Worm (Caenorhabditis elegans) whole organism, late embryonic: ENCODE measurements around the gene pals-33.

Source experiments
- C08G9.2 ChIP-seq: sonication (generic microtip); optimal IDR thresholded peaks from 2 replicates; lab custom pipeline; 2016; ENCODE audit warnings: mild to moderate bottlenecking, missing genetic modification characterization, moderate library complexity, missing compliant biosample characterization
- ceh-34 ChIP-seq: sonication (generic microtip); optimal IDR thresholded peaks from 2 replicates; lab custom pipeline; 2016; ENCODE audit warnings: mild to moderate bottlenecking, missing genetic modification characterization, missing compliant biosample characterization
- ceh-9 ChIP-seq: sonication (generic microtip); optimal IDR thresholded peaks from 2 replicates; lab custom pipeline; 2016; ENCODE audit warnings: mild to moderate bottlenecking, missing genetic modification characterization, inconsistent platforms, missing compliant biosample characterization
- dmd-4 ChIP-seq: sonication (generic microtip); optimal IDR thresholded peaks from 2 replicates; lab custom pipeline; 2016; ENCODE audit warnings: borderline replicate concordance, missing genetic modification characterization, missing compliant biosample characterization
- elt-2 ChIP-seq: sonication (generic microtip); optimal IDR thresholded peaks from 2 replicates; lab custom pipeline; 2016; ENCODE audit warnings: missing genetic modification reagents, missing genetic modification characterization, missing compliant biosample characterization
- hlh-30 ChIP-seq: sonication (generic microtip); optimal IDR thresholded peaks from 2 replicates; lab custom pipeline; 2017; ENCODE audit warnings: antibody characterized with exemption, missing genetic modification characterization, missing compliant biosample characterization; ENCODE audit not compliant: insufficient read depth
- mec-3 ChIP-seq: sonication (generic microtip); optimal IDR thresholded peaks from 2 replicates; lab custom pipeline; 2016; ENCODE audit warnings: borderline replicate concordance, missing genetic modification characterization, missing compliant biosample characterization
- pha-4 ChIP-seq: fragments of 150-350 bp; optimal IDR thresholded peaks from 2 replicates; lab custom pipeline; 2018; ENCODE audit warnings: missing biosample characterization, missing genetic modification reagents, missing genetic modification characterization
- pros-1 ChIP-seq: fragments of 150-350 bp; optimal IDR thresholded peaks from 2 replicates; lab custom pipeline; 2014; ENCODE audit warnings: missing biosample characterization, missing genetic modification reagents, missing genetic modification characterization
- ref-2 ChIP-seq: sonication (generic microtip); optimal IDR thresholded peaks from 2 replicates; lab custom pipeline; 2016; ENCODE audit warnings: missing genetic modification characterization, missing compliant biosample characterization
- rnt-1 ChIP-seq: sonication (generic microtip); optimal IDR thresholded peaks from 2 replicates; lab custom pipeline; 2016; ENCODE audit warnings: missing genetic modification characterization, missing compliant biosample characterization
- sox-4 ChIP-seq: sonication (generic microtip); optimal IDR thresholded peaks from 2 replicates; lab custom pipeline; 2017; ENCODE audit warnings: mild to moderate bottlenecking, missing genetic modification characterization, inconsistent platforms, missing compliant biosample characterization
- unc-86 ChIP-seq: sonication (generic microtip); optimal IDR thresholded peaks from 2 replicates; lab custom pipeline; 2016; ENCODE audit warnings: missing genetic modification characterization, missing compliant biosample characterization

DNA sequence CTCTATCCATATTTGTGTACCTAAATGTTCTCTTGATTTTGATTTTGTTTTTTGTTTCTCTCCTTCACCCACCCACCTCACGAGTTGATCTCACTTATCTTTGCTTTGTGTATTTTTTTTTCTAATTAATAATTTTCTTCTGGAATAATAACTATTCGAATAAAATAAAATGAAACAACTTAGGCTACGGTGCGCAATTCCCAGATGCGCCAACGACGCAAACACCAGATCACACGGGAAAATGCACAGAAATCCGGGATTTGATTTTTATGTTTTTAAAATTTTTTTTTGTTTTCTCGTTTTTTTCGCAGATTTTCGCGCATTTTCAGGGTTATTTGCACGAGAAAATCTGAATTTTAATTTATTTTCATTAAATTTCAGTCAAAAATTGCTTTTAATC, 13.1 kb downstream of the pals-33 start:
- no peak for TF ChIP-seq ceh-34 (tag; lab: Kevin White, UChicago)
- no peak for TF ChIP-seq ceh-9 (tag; lab: Kevin White, UChicago)
- no peak for TF ChIP-seq C08G9.2 (tag; lab: Kevin White, UChicago)
- TF ChIP-seq hlh-30 (tag; lab: Kevin White, UChicago) = no peak
- TF ChIP-seq dmd-4 (tag; lab: Kevin White, UChicago) = no peak
- no peak for TF ChIP-seq pha-4 (tag; lab: Kevin White, UChicago)
- TF ChIP-seq rnt-1 (tag; lab: Kevin White, UChicago) = no peak
- TF ChIP-seq sox-4 (tag; lab: Kevin White, UChicago) = no peak
- TF ChIP-seq elt-2 = no peak
- TF ChIP-seq ref-2 (tag; lab: Kevin White, UChicago) = no peak
- TF ChIP-seq unc-86 (tag; lab: Kevin White, UChicago) = no peak
- no peak for TF ChIP-seq pros-1 (tag; lab: Kevin White, UChicago)
- TF ChIP-seq mec-3 (tag; lab: Kevin White, UChicago) = no peak
